Worm (Caenorhabditis elegans) whole organism, late embryonic: Measurements from ENCODE around the gene R13A1.5.

Source experiments
- C08G9.2 ChIP-seq: sonication (generic microtip); optimal IDR thresholded peaks from 2 replicates; lab custom pipeline; 2016; ENCODE audit warnings: mild to moderate bottlenecking, missing genetic modification characterization, moderate library complexity, missing compliant biosample characterization
- F13H6.1 ChIP-seq: sonication (generic microtip); optimal IDR thresholded peaks from 2 replicates; lab custom pipeline; 2016; ENCODE audit warnings: missing genetic modification characterization, missing compliant biosample characterization
- K09A11.1 ChIP-seq: sonication (generic microtip); optimal IDR thresholded peaks from 2 replicates; lab custom pipeline; 2017; ENCODE audit warnings: antibody characterized with exemption, mild to moderate bottlenecking, missing genetic modification characterization, missing compliant biosample characterization; ENCODE audit not compliant: insufficient read depth
- T23F11.4 ChIP-seq: fragments of 200-800 bp; sonication (Bioruptor generic); optimal IDR thresholded peaks from 2 replicates; lab custom pipeline; 2018; ENCODE audit warnings: mild to moderate bottlenecking, missing genetic modification characterization, missing compliant biosample characterization
- Y22D7AL.16 ChIP-seq: sonication (generic microtip); optimal IDR thresholded peaks from 2 replicates; lab custom pipeline; 2016; ENCODE audit warnings: missing genetic modification characterization, missing compliant biosample characterization
- ceh-14 ChIP-seq: sonication (generic microtip); optimal IDR thresholded peaks from 2 replicates; lab custom pipeline; 2016; ENCODE audit warnings: missing genotype, missing genetic modification characterization, missing compliant biosample characterization
- ceh-18 ChIP-seq: sonication (generic microtip); optimal IDR thresholded peaks from 2 replicates; lab custom pipeline; 2016; ENCODE audit warnings: missing genetic modification characterization, missing compliant biosample characterization
- ceh-2 ChIP-seq: sonication (generic microtip); optimal IDR thresholded peaks from 2 replicates; lab custom pipeline; 2016; ENCODE audit warnings: missing genotype, missing genetic modification characterization, missing compliant biosample characterization
- ceh-22 ChIP-seq: sonication (generic microtip); optimal IDR thresholded peaks from 2 replicates; lab custom pipeline; 2017; ENCODE audit warnings: missing biosample characterization, missing genetic modification characterization
- ceh-24 ChIP-seq: sonication (generic microtip); optimal IDR thresholded peaks from 2 replicates; lab custom pipeline; 2016; ENCODE audit warnings: mild to moderate bottlenecking, missing genetic modification characterization, missing compliant biosample characterization
- ceh-30 ChIP-seq: fragments of 150-350 bp; optimal IDR thresholded peaks from 2 replicates; lab custom pipeline; 2014; ENCODE audit warnings: missing biosample characterization, missing genetic modification characterization
- ceh-31 ChIP-seq: sonication (generic microtip); optimal IDR thresholded peaks from 2 replicates; lab custom pipeline; 2016; ENCODE audit warnings: missing genetic modification characterization, missing compliant biosample characterization
- ceh-34 ChIP-seq: sonication (generic microtip); optimal IDR thresholded peaks from 2 replicates; lab custom pipeline; 2016; ENCODE audit warnings: mild to moderate bottlenecking, missing genetic modification characterization, missing compliant biosample characterization
- ceh-45 ChIP-seq: fragments of 200-800 bp; sonication (Bioruptor generic); IDR thresholded peaks from 2 replicates; pipeline ENCODE4 v1.3.6; 2022; ENCODE audit warnings: missing genetic modification reagents, missing genetic modification characterization, missing compliant biosample characterization
- ceh-48 ChIP-seq: sonication (generic microtip); optimal IDR thresholded peaks from 2 replicates; lab custom pipeline; 2016; ENCODE audit warnings: missing genetic modification characterization, inconsistent platforms, missing compliant biosample characterization
- ceh-6 ChIP-seq: fragments of 200-800 bp; sonication (Bioruptor generic); optimal IDR thresholded peaks from 2 replicates; lab custom pipeline; 2018; ENCODE audit warnings: mild to moderate bottlenecking, missing genetic modification characterization, missing compliant biosample characterization
- che-1 ChIP-seq: sonication (generic microtip); optimal IDR thresholded peaks from 2 replicates; lab custom pipeline; 2016; ENCODE audit warnings: mild to moderate bottlenecking, missing genetic modification characterization, missing compliant biosample characterization
- dmd-4 ChIP-seq: sonication (generic microtip); optimal IDR thresholded peaks from 2 replicates; lab custom pipeline; 2016; ENCODE audit warnings: borderline replicate concordance, missing genetic modification characterization, missing compliant biosample characterization
- fax-1 ChIP-seq: sonication (generic microtip); optimal IDR thresholded peaks from 2 replicates; lab custom pipeline; 2016; ENCODE audit warnings: missing genotype, missing genetic modification characterization, missing compliant biosample characterization
- fkh-10 ChIP-seq: fragments of 150-350 bp; optimal IDR thresholded peaks from 2 replicates; lab custom pipeline; 2014; ENCODE audit warnings: missing biosample characterization, missing genetic modification reagents, missing genetic modification characterization
- hlh-13 ChIP-seq: fragments of 200-800 bp; sonication (Bioruptor generic); optimal IDR thresholded peaks from 2 replicates; lab custom pipeline; 2018; ENCODE audit warnings: mild to moderate bottlenecking, missing genetic modification characterization, missing compliant biosample characterization
- hlh-30 ChIP-seq: sonication (generic microtip); optimal IDR thresholded peaks from 2 replicates; lab custom pipeline; 2017; ENCODE audit warnings: antibody characterized with exemption, missing genetic modification characterization, missing compliant biosample characterization; ENCODE audit not compliant: insufficient read depth
- hlh-8 ChIP-seq: sonication (generic microtip); optimal IDR thresholded peaks from 2 replicates; lab custom pipeline; 2016; ENCODE audit warnings: missing genotype, missing genetic modification characterization, missing compliant biosample characterization
- lim-6 ChIP-seq: sonication (generic microtip); optimal IDR thresholded peaks from 2 replicates; lab custom pipeline; 2016; ENCODE audit warnings: missing genetic modification characterization, missing compliant biosample characterization
- madf-2 ChIP-seq: sonication (generic microtip); optimal IDR thresholded peaks from 2 replicates; lab custom pipeline; 2017; ENCODE audit warnings: missing genetic modification characterization, missing compliant biosample characterization
- mec-3 ChIP-seq: sonication (generic microtip); optimal IDR thresholded peaks from 2 replicates; lab custom pipeline; 2016; ENCODE audit warnings: borderline replicate concordance, missing genetic modification characterization, missing compliant biosample characterization
- nfya-1 ChIP-seq: sonication (generic microtip); optimal IDR thresholded peaks from 2 replicates; lab custom pipeline; 2017; ENCODE audit warnings: missing genetic modification characterization, mild to moderate bottlenecking, missing compliant biosample characterization, antibody characterized with exemption, moderate library complexity
- pax-1 ChIP-seq: fragments of 150-350 bp; optimal IDR thresholded peaks from 2 replicates; lab custom pipeline; 2014; ENCODE audit warnings: missing biosample characterization, missing genetic modification characterization
- pha-2 ChIP-seq: sonication (generic microtip); optimal IDR thresholded peaks from 2 replicates; lab custom pipeline; 2017; ENCODE audit warnings: mild to moderate bottlenecking, missing genetic modification characterization, missing compliant biosample characterization
- pha-4 ChIP-seq: fragments of 150-350 bp; optimal IDR thresholded peaks from 2 replicates; lab custom pipeline; 2018; ENCODE audit warnings: missing biosample characterization, missing genetic modification reagents, missing genetic modification characterization
- pqm-1 ChIP-seq: sonication (generic microtip); optimal IDR thresholded peaks from 2 replicates; lab custom pipeline; 2016; ENCODE audit warnings: missing genetic modification characterization, missing compliant biosample characterization
- ref-2 ChIP-seq: sonication (generic microtip); optimal IDR thresholded peaks from 2 replicates; lab custom pipeline; 2016; ENCODE audit warnings: missing genetic modification characterization, missing compliant biosample characterization
- rnt-1 ChIP-seq: sonication (generic microtip); optimal IDR thresholded peaks from 2 replicates; lab custom pipeline; 2016; ENCODE audit warnings: missing genetic modification characterization, missing compliant biosample characterization
- sdc-2 ChIP-seq: sonication (generic microtip); optimal IDR thresholded peaks from 2 replicates; lab custom pipeline; 2016; ENCODE audit warnings: missing genotype, missing genetic modification characterization, missing compliant biosample characterization
- syd-9 ChIP-seq: sonication (generic microtip); optimal IDR thresholded peaks from 2 replicates; lab custom pipeline; 2016; ENCODE audit warnings: mild to moderate bottlenecking, missing genetic modification characterization, moderate library complexity, missing compliant biosample characterization
- tbx-2 ChIP-seq: sonication (generic microtip); optimal IDR thresholded peaks from 2 replicates; lab custom pipeline; 2016; ENCODE audit warnings: missing genetic modification characterization, missing compliant biosample characterization
- tbx-7 ChIP-seq: sonication (generic microtip); optimal IDR thresholded peaks from 2 replicates; lab custom pipeline; 2016; ENCODE audit warnings: missing genotype, missing genetic modification characterization, missing compliant biosample characterization
- unc-3 ChIP-seq, 2 experiments: fragments of 200-800 bp in 1 of 2; sonication (Bioruptor generic) in 1 of 2; sonication (generic microtip) in 1 of 2; conservative IDR thresholded peaks in 1 of 2; optimal IDR thresholded peaks in 1 of 2; 2 replicates each; pipeline versions ENCODE4 v1.3.6 to Lab custom; 2016 to 2022; ENCODE audit warnings: missing compliant biosample characterization in 2 of 2, missing genetic modification characterization in 2 of 2, missing genetic modification reagents in 1 of 2
- unc-42 ChIP-seq: sonication (generic microtip); optimal IDR thresholded peaks from 2 replicates; lab custom pipeline; 2016; ENCODE audit warnings: missing genotype, missing genetic modification characterization, missing compliant biosample characterization
- unc-55 ChIP-seq: sonication (generic microtip); optimal IDR thresholded peaks from 2 replicates; lab custom pipeline; 2017; ENCODE audit warnings: missing biosample characterization, missing genetic modification reagents, missing genetic modification characterization
- unc-86 ChIP-seq: sonication (generic microtip); optimal IDR thresholded peaks from 2 replicates; lab custom pipeline; 2016; ENCODE audit warnings: missing genetic modification characterization, missing compliant biosample characterization
- zip-5 ChIP-seq: sonication (generic microtip); optimal IDR thresholded peaks from 2 replicates; lab custom pipeline; 2016; ENCODE audit warnings: missing genetic modification characterization, missing compliant biosample characterization

Gene R13A1.5

ce11 chrIV:7235382-7235917 is 43.8 kb upstream of the R13A1.5 start (continued):
- TF ChIP-seq pha-2 (tag; lab: Kevin White, UChicago) (no peak), ceh-30 (tag; lab: Kevin White, UChicago) (peak; percentile 28), hlh-13 (GFP tag; lab: Kevin White, UChicago) (no peak), K09A11.1 (tag; lab: Kevin White, UChicago) (no peak), ceh-6 (GFP tag; lab: Kevin White, UChicago) (no peak), F13H6.1 (peak; percentile 52), lim-6 (no peak), madf-2 (no peak), zip-5 (no peak), sdc-2 (tag; lab: Kevin White, UChicago) (peak; percentile 47), dmd-4 (tag; lab: Kevin White, UChicago) (peak; percentile 67), ceh-34 (tag; lab: Kevin White, UChicago) (peak; percentile 83), ceh-24 (tag; lab: Kevin White, UChicago) (no peak), rnt-1 (tag; lab: Kevin White, UChicago) (no peak), hlh-30 (tag; lab: Kevin White, UChicago) (no peak), unc-55 (GFP tag; lab: Kevin White, UChicago) (peak; percentile 52)

DNA sequence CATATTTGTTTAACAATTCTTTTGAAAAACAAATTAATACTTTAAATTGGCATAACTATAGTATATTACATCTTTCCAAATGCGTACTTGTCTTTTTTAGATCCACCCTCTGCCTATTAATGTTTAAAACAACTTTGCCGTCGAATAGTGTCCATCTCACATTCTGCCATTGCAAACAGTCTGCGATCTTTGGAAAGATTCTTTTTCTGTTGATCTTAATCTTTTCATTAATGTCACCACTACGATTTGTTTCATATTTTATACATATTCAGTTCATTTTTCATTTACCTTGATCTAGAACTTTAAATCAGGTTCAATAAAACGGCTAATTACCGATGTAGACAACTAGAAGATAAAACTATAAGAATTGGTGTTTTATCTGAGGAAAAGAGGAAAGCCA is 43.0 kb upstream of the R13A1.5 start:
- no peak for TF ChIP-seq pha-4 (tag; lab: Kevin White, UChicago)
- TF ChIP-seq ceh-18 (tag; lab: Kevin White, UChicago), result no peak
- no peak for TF ChIP-seq hlh-13 (GFP tag; lab: Kevin White, UChicago)
- TF ChIP-seq, all 69 proteins: peak for 0

ce11 chrIV:7233566-7234014 is 41.9 kb upstream of the R13A1.5 start:
- no peak for TF ChIP-seq ceh-34 (tag; lab: Kevin White, UChicago)
- no peak for TF ChIP-seq K09A11.1 (tag; lab: Kevin White, UChicago)
- TF ChIP-seq syd-9 (tag; lab: Kevin White, UChicago), result no peak
- no peak for TF ChIP-seq pha-2 (tag; lab: Kevin White, UChicago)
- no peak for TF ChIP-seq fkh-10 (GFP tag; lab: Kevin White, UChicago)
- no peak for TF ChIP-seq Y22D7AL.16
- no peak for TF ChIP-seq tbx-2 (tag; lab: Kevin White, UChicago)
- TF ChIP-seq mec-3, result no peak
- TF ChIP-seq ceh-45 (GFP tag; lab: Robert Waterston, UW), result no peak
- TF ChIP-seq pha-4 (tag; lab: Kevin White, UChicago), result no peak
- no peak for TF ChIP-seq ceh-22 (tag; lab: Kevin White, UChicago)
- no peak for TF ChIP-seq madf-2
- no peak for TF ChIP-seq sdc-2 (tag; lab: Kevin White, UChicago)

DNA sequence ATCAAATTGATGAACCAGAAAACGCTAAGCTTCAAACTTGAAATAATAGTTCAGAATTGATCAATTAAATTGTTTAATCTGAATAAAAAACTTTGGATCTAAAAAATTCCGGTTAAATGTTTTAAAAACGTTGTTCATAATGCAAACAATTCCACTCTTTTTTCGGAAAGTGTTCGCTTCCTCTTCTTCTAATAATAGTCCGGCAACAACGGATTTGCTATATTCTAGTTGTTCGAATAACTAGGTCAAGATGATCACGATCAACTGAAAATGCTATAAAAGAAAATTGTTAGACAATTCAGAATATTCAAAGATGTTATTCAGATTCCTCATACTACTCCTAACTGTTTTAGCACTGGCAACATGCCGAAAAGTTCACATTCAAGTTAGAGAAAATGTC is 39.3 kb upstream of the R13A1.5 start, which contains the start of gene D2024.4:
TSS of gene D2024.4 (plus strand) at position 301 of the 400 bp plus-strand sequence.
- TF ChIP-seq ceh-48 (tag; lab: Kevin White, UChicago) (no peak), ref-2 (tag; lab: Kevin White, UChicago) (no peak), C08G9.2 (tag; lab: Kevin White, UChicago) (no peak), F13H6.1 (no peak)

- TF ChIP-seq zip-5 (peak; percentile 32), ceh-14 (tag; lab: Kevin White, UChicago) (peak; percentile 62), madf-2 (no peak), unc-3 (GFP tag; conservative IDR thresholded peaks at IDR 0.05; lab: Robert Waterston, UW) (no peak), unc-3 (tag; optimal IDR thresholded peaks at IDR 0.05; lab: Kevin White, UChicago) (peak; percentile 37), tbx-7 (tag; lab: Kevin White, UChicago) (no peak), pqm-1 (tag; lab: Kevin White, UChicago) (peak; percentile 2), fax-1 (tag; lab: Kevin White, UChicago) (peak; percentile 63), rnt-1 (tag; lab: Kevin White, UChicago) (peak; percentile 47), ceh-31 (tag; lab: Kevin White, UChicago) (peak; percentile 90), nfya-1 (tag; lab: Kevin White, UChicago) (peak; percentile 5), unc-42 (tag; lab: Kevin White, UChicago) (peak; percentile 37), ceh-18 (tag; lab: Kevin White, UChicago) (peak; percentile 21), ceh-30 (tag; lab: Kevin White, UChicago) (no peak), C08G9.2 (tag; lab: Kevin White, UChicago) (peak; percentile 40), unc-86 (tag; lab: Kevin White, UChicago) (peak; percentile 3), che-1 (tag; lab: Kevin White, UChicago) (no peak), tbx-2 (tag; lab: Kevin White, UChicago) (peak; percentile 79), ceh-34 (tag; lab: Kevin White, UChicago) (peak; percentile 61), ceh-2 (tag; lab: Kevin White, UChicago) (peak; percentile 46), T23F11.4 (GFP tag; lab: Kevin White, UChicago) (no peak), hlh-8 (tag; lab: Kevin White, UChicago) (peak; percentile 39), pax-1 (tag; lab: Kevin White, UChicago) (no peak)
Observed at ce11 chrIV:7230198-7230597, 38.6 kb upstream of the R13A1.5 start, which contains the start of gene cap-1. TSS of gene cap-1 (minus strand) at chrIV:7230223.
